Fruit fly (Drosophila melanogaster) whole organism, wandering third instar larva: ENCODE results near the gene CG16762.

Source experiments
- Abd-B ChIP-seq: fragments of >200 bp; optimal IDR thresholded peaks from 2 replicates; lab custom pipeline; 2017; ENCODE audit warnings: missing biosample characterization, missing genetic modification characterization
- CG32264 ChIP-seq: fragments of 200-800 bp; sonication (Bioruptor generic); optimal IDR thresholded peaks from 2 replicates; lab custom pipeline; 2016; ENCODE audit warnings: missing biosample characterization, missing genetic modification characterization
- CrebA ChIP-seq: fragments of 200-800 bp; sonication (Bioruptor generic); optimal IDR thresholded peaks from 2 replicates; lab custom pipeline; 2016; ENCODE audit warnings: missing biosample characterization, mild to moderate bottlenecking, missing genetic modification characterization, borderline replicate concordance
- Dif ChIP-seq: fragments of 200-275, 200-300 bp; sonication (Bioruptor generic); optimal IDR thresholded peaks from 2 replicates; lab custom pipeline; 2018; ENCODE audit warnings: missing biosample characterization, missing genetic modification characterization; ENCODE audit not compliant: partially characterized antibody
- GATAd ChIP-seq: sonication (Bioruptor generic); optimal IDR thresholded peaks from 2 replicates; lab custom pipeline; 2016; ENCODE audit warnings: missing biosample characterization, missing genetic modification characterization
- Hnf4 ChIP-seq: fragments of 200-800 bp; sonication (Bioruptor generic); optimal IDR thresholded peaks from 2 replicates; lab custom pipeline; 2016; ENCODE audit warnings: missing biosample characterization, mild to moderate bottlenecking, missing genetic modification characterization
- Hr78 ChIP-seq: fragments of >200 bp; optimal IDR thresholded peaks from 2 replicates; lab custom pipeline; 2017; ENCODE audit warnings: missing biosample characterization, missing genetic modification characterization
- Hr83 ChIP-seq: fragments of 200-300 bp; sonication (Bioruptor generic); optimal IDR thresholded peaks from 2 replicates; lab custom pipeline; 2016; ENCODE audit warnings: missing biosample characterization, mild to moderate bottlenecking, missing genetic modification characterization, moderate library complexity; ENCODE audit not compliant: poor library complexity, severe bottlenecking
- Jra ChIP-seq: sonication (Bioruptor generic); optimal IDR thresholded peaks from 2 replicates; lab custom pipeline; 2016; ENCODE audit warnings: missing biosample characterization, missing genetic modification characterization
- Mio ChIP-seq: sonication (Bioruptor generic); optimal IDR thresholded peaks from 2 replicates; lab custom pipeline; 2016; ENCODE audit warnings: missing biosample characterization, missing genetic modification characterization
- Myc ChIP-seq: fragments of >200 bp; optimal IDR thresholded peaks from 2 replicates; lab custom pipeline; 2017
- OdsH ChIP-seq: fragments of 200-800 bp; sonication (Bioruptor generic); optimal IDR thresholded peaks from 2 replicates; lab custom pipeline; 2016; ENCODE audit warnings: missing biosample characterization, mild to moderate bottlenecking, missing genetic modification characterization
- Rel ChIP-seq, 2 experiments: fragments of 200-800 bp; sonication (Bioruptor generic) in 1 of 2; optimal IDR thresholded peaks; 2 replicates in 1 of 2; 3 replicates in 1 of 2; lab custom pipeline; 2016 to 2019; ENCODE audit warnings: mild to moderate bottlenecking in 2 of 2, missing biosample characterization in 2 of 2, missing genetic modification characterization in 2 of 2, moderate library complexity in 1 of 2
- Sp1 ChIP-seq: fragments of 200-800 bp; sonication (Bioruptor generic); optimal IDR thresholded peaks from 3 replicates; lab custom pipeline; 2019; ENCODE audit warnings: missing biosample characterization, mild to moderate bottlenecking, missing genetic modification characterization, moderate library complexity
- Vsx2 ChIP-seq: fragments of 200-300, 225-300 bp; sonication (Bioruptor generic); optimal IDR thresholded peaks from 2 replicates; lab custom pipeline; 2018; ENCODE audit warnings: missing biosample characterization, missing genetic modification characterization; ENCODE audit not compliant: partially characterized antibody
- br ChIP-seq: fragments of 200-800 bp; sonication (Bioruptor generic); optimal IDR thresholded peaks from 2 replicates; lab custom pipeline; 2016; ENCODE audit warnings: missing biosample characterization, missing genetic modification characterization
- brk ChIP-seq: fragments of 200-800 bp; sonication (Bioruptor generic); optimal IDR thresholded peaks from 2 replicates; lab custom pipeline; 2016; ENCODE audit warnings: missing biosample characterization, mild to moderate bottlenecking, missing genetic modification characterization
- dl ChIP-seq, 2 experiments: fragments of 175-275, 200-275 bp in 1 of 2; fragments of 200-275 bp in 1 of 2; sonication (Bioruptor generic); optimal IDR thresholded peaks; lab custom pipeline; 2018; ENCODE audit warnings: mild to moderate bottlenecking in 2 of 2, missing biosample characterization in 2 of 2, missing genetic modification characterization in 2 of 2, moderate library complexity in 2 of 2; ENCODE audit not compliant: partially characterized antibody in 2 of 2, insufficient read depth in 1 of 2
- dmrt93B ChIP-seq: fragments of 200-800 bp; sonication (Bioruptor generic); optimal IDR thresholded peaks from 2 replicates; lab custom pipeline; 2018; ENCODE audit warnings: missing biosample characterization, mild to moderate bottlenecking, missing genetic modification characterization
- dsf ChIP-seq: sonication (Bioruptor generic); optimal IDR thresholded peaks from 2 replicates; lab custom pipeline; 2016; ENCODE audit warnings: missing biosample characterization, missing genetic modification characterization, borderline replicate concordance
- ey ChIP-seq: fragments of 200-800 bp; sonication (Bioruptor generic); optimal IDR thresholded peaks from 2 replicates; lab custom pipeline; 2016; ENCODE audit warnings: missing biosample characterization, missing genetic modification characterization
- foxo ChIP-seq, 2 experiments: fragments of 200-800 bp; sonication (Bioruptor generic); optimal IDR thresholded peaks; 2 replicates in 1 of 2; 3 replicates in 1 of 2; lab custom pipeline; 2016 to 2017; ENCODE audit warnings: missing biosample characterization in 2 of 2, missing genetic modification characterization in 2 of 2
- h ChIP-seq: fragments of 200-800 bp; sonication (Bioruptor generic); optimal IDR thresholded peaks from 3 replicates; lab custom pipeline; 2016; ENCODE audit warnings: missing biosample characterization, mild to moderate bottlenecking, missing genetic modification characterization
- jim ChIP-seq: fragments of 175-275, 200-325 bp; sonication (Bioruptor generic); optimal IDR thresholded peaks from 2 replicates; lab custom pipeline; 2016; ENCODE audit warnings: missing biosample characterization, mild to moderate bottlenecking, missing genetic modification characterization
- lola ChIP-seq: fragments of >200 bp; optimal IDR thresholded peaks from 2 replicates; lab custom pipeline; 2017; ENCODE audit warnings: missing biosample characterization, missing genetic modification characterization
- pan ChIP-seq: fragments of >200 bp; optimal IDR thresholded peaks from 2 replicates; lab custom pipeline; 2017
- psq ChIP-seq: fragments of 200-800 bp; sonication (Bioruptor generic); optimal IDR thresholded peaks from 3 replicates; lab custom pipeline; 2017; ENCODE audit warnings: missing biosample characterization, mild to moderate bottlenecking, missing genetic modification characterization, moderate library complexity
- rgr ChIP-seq: fragments of 200-800 bp; sonication (Bioruptor generic); optimal IDR thresholded peaks from 3 replicates; lab custom pipeline; 2016; ENCODE audit warnings: missing biosample characterization, mild to moderate bottlenecking, missing genetic modification characterization
- sage ChIP-seq: fragments of 200-800 bp; sonication (Bioruptor generic); optimal IDR thresholded peaks from 2 replicates; lab custom pipeline; 2016; ENCODE audit warnings: missing biosample characterization, mild to moderate bottlenecking, missing genetic modification characterization
- sv ChIP-seq: fragments of 200-800 bp; sonication (Bioruptor generic); optimal IDR thresholded peaks from 3 replicates; lab custom pipeline; 2016; ENCODE audit warnings: missing biosample characterization, missing genetic modification characterization
- tai ChIP-seq: sonication (Bioruptor generic); optimal IDR thresholded peaks from 2 replicates; lab custom pipeline; 2016; ENCODE audit warnings: missing biosample characterization, missing genetic modification characterization
- woc ChIP-seq: sonication (Bioruptor generic); optimal IDR thresholded peaks from 2 replicates; lab custom pipeline; 2016; ENCODE audit warnings: missing biosample characterization, mild to moderate bottlenecking, missing genetic modification characterization

CG16762 gene

DNA sequence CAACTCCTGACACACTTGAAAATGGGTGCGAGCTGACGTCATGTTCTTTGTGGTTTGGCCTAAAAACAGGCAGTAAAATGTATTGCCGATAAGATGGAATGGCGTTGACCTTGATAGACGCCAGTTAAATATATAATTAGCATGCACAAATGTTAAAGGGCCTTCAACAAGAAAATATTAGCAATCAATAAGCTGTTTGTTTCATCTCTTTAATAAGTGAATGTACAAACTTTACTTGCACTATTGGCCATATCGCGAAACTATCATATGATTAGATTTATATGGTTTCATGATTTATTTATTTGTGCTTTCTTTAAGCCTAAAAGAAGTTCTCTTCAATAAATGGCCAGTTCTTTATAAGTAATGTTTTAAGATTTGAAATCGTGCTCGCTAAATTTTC is 13.4 kb downstream of the CG16762 start:
- TF ChIP-seq Abd-B (GFP tag; lab: Kevin White, UChicago), result no peak
- no peak for TF ChIP-seq Hr78
- no peak for TF ChIP-seq foxo (GFP tag; optimal IDR thresholded peaks at IDR 0.05; lab: Kevin White, UChicago)
- TF ChIP-seq, all 38 proteins: peak for 0

dm6 chr3L:2458763-2459162 is 16.7 kb downstream of the CG16762 start:
- no peak for TF ChIP-seq lola
- no peak for TF ChIP-seq h (GFP tag; lab: Kevin White, UChicago)

- no peak for TF ChIP-seq brk
- TF ChIP-seq ey (GFP tag; lab: Kevin White, UChicago), result no peak
- TF ChIP-seq tai (GFP tag; lab: Kevin White, UChicago), result no peak
- TF ChIP-seq dsf (GFP tag; lab: Kevin White, UChicago), result no peak
- TF ChIP-seq Mio, result no peak
- peak; percentile 36 for TF ChIP-seq psq
- no peak for TF ChIP-seq br (GFP tag; lab: Kevin White, UChicago)
- no peak for TF ChIP-seq CG32264 (GFP tag; lab: Kevin White, UChicago)
- TF ChIP-seq h (GFP tag; lab: Kevin White, UChicago), result no peak
- peak; percentile 6 for TF ChIP-seq Dif
Observed at dm6 chr3L:2457557-2458240, 17.7 kb downstream of the CG16762 start.

DNA sequence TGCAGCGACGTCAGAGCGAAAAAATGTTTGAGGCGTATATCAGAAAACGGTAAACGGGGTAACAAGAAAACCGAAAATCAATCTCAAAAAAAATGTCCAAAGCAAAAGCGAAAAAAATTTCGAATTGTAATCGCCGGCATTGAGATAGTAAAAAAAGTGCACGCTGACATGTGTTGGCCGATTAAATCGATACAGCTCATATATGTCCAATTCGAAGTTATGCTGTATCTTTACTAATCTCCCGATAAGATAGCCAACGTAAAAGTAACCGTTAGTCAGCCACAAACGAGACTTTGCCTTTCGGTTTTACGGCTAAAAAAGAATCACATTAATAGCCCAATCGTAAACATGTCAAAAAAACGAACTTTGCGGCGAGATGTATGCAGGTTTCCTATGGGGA is 18.5 kb downstream of the CG16762 start:
- no peak for TF ChIP-seq CrebA (GFP tag; lab: Kevin White, UChicago)
- TF ChIP-seq Abd-B (GFP tag; lab: Kevin White, UChicago), result no peak
- no peak for TF ChIP-seq rgr (GFP tag; lab: Kevin White, UChicago)
- no peak for TF ChIP-seq Hnf4 (GFP tag; lab: Kevin White, UChicago)
- no peak for TF ChIP-seq dmrt93B
- TF ChIP-seq Rel (GFP tag; optimal IDR thresholded peaks at IDR 0.05; lab: Kevin White, UChicago), result no peak
- TF ChIP-seq Rel (tag; optimal IDR thresholded peaks at IDR 0.05; lab: Kevin White, UChicago), result no peak
- TF ChIP-seq sage (GFP tag; lab: Kevin White, UChicago), result no peak
- TF ChIP-seq pan (lab: Kevin White, UChicago), result no peak
- TF ChIP-seq woc (GFP tag; lab: Kevin White, UChicago), result no peak
- TF ChIP-seq sv (GFP tag; lab: Kevin White, UChicago), result no peak
- TF ChIP-seq Jra (GFP tag; lab: Kevin White, UChicago), result no peak
- no peak for TF ChIP-seq h (GFP tag; lab: Kevin White, UChicago)
- TF ChIP-seq Myc, result no peak
- TF ChIP-seq Mio, result no peak
- TF ChIP-seq jim, result no peak
- TF ChIP-seq dl (GFP tag; optimal IDR thresholded peaks at IDR 0.05; lab: Kevin White, UChicago; ENCODE audit: insufficient read depth in 1 of 2, partially characterized antibody in 2 of 2), result no peak
- no peak for TF ChIP-seq GATAd
- TF ChIP-seq Hr83 (GFP tag; lab: Kevin White, UChicago), result no peak
- TF ChIP-seq Hr78, result no peak

DNA sequence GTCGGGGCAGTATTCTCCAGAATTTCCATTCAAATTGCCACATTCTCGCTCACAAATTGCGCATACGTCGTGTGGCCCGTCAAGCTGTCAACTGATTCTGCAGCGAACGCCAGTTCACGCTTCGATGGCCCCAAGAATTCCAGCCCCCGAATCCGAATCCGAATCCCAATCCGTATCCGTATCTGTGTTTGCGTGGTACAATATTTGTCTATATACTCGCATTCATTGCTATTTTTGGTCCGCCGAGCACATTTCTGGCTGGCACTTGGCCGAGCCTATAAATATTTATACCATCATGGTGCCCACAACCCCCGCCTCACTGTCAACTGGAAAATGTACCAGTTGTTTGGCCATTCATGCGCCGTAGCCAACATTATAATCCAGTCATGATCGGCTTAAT is 29.2 kb downstream of the CG16762 start:
- TF ChIP-seq dmrt93B (no peak), foxo (GFP tag; optimal IDR thresholded peaks at IDR 0.05; lab: Kevin White, UChicago) (no peak), Hnf4 (GFP tag; lab: Kevin White, UChicago) (no peak), Hr78 (no peak), tai (GFP tag; lab: Kevin White, UChicago) (no peak), CG32264 (GFP tag; lab: Kevin White, UChicago) (no peak), Sp1 (GFP tag; lab: Kevin White, UChicago) (no peak), GATAd (no peak), Abd-B (GFP tag; lab: Kevin White, UChicago) (no peak), OdsH (GFP tag; lab: Kevin White, UChicago) (no peak), jim (no peak), sv (GFP tag; lab: Kevin White, UChicago) (no peak), br (GFP tag; lab: Kevin White, UChicago) (no peak), Myc (no peak), Vsx2 (GFP tag; lab: Kevin White, UChicago) (no peak), brk (no peak)
